Fruit fly (Drosophila melanogaster) whole organism, embryonic: ENCODE results near the gene CG10431.
A peak's percentile ranks its signal among the peaks of the same experiment; 100 is the strongest.

Source experiments
- Bgb ChIP-seq: fragments of 200-800 bp; sonication (Bioruptor generic); IDR thresholded peaks from 2 replicates; pipeline ENCODE4 v1.3.6; 2022; ENCODE audit warnings: missing biosample characterization, missing genetic modification characterization; ENCODE audit not compliant: partially characterized antibody
- CG10321 ChIP-seq: fragments of 200-800 bp; sonication (Bioruptor generic); IDR thresholded peaks from 2 replicates; pipeline ENCODE4 v1.3.6; 2022; ENCODE audit warnings: missing biosample characterization, missing genetic modification characterization
- CG11247 ChIP-seq: fragments of 200-800 bp; sonication (Bioruptor generic); IDR thresholded peaks from 2 replicates; pipeline ENCODE4 v1.3.6; 2022; ENCODE audit warnings: missing biosample characterization, missing genetic modification characterization
- CG13894 ChIP-seq: fragments of 200-800 bp; sonication (Bioruptor generic); optimal IDR thresholded peaks from 3 replicates; lab custom pipeline; 2018; ENCODE audit warnings: missing biosample characterization, mild to moderate bottlenecking, missing genetic modification characterization, moderate library complexity
- CG4360 ChIP-seq: fragments of 200-800 bp; sonication (Bioruptor generic); IDR thresholded peaks from 2 replicates; pipeline ENCODE4 v1.3.6; 2022; ENCODE audit warnings: missing biosample characterization, missing genetic modification characterization
- CG43689 ChIP-seq: fragments of 200-800 bp; sonication (Bioruptor generic); IDR thresholded peaks from 2 replicates; pipeline ENCODE4 v1.3.6; 2022; ENCODE audit warnings: missing biosample characterization, missing genetic modification characterization
- CG6175 ChIP-seq: fragments of 200-800 bp; sonication (Bioruptor generic); IDR thresholded peaks from 3 replicates; pipeline ENCODE4 v1.3.6; 2022; ENCODE audit warnings: missing biosample characterization, missing genetic modification characterization
- CG7357 ChIP-seq: fragments of 200-800 bp; sonication (Bioruptor generic); IDR thresholded peaks from 3 replicates; pipeline ENCODE4 v1.3.6; 2022; ENCODE audit warnings: missing biosample characterization, missing genetic modification characterization
- CG7963 ChIP-seq: fragments of 200-800 bp; sonication (Bioruptor generic); IDR thresholded peaks from 3 replicates; pipeline ENCODE4 v1.3.6; 2022; ENCODE audit warnings: missing biosample characterization, missing genetic modification characterization; ENCODE audit not compliant: partially characterized antibody
- CG8478 ChIP-seq: fragments of >200 bp; optimal IDR thresholded peaks from 2 replicates; lab custom pipeline; 2018
- Dref ChIP-seq: fragments of 200-800 bp; sonication (Bioruptor generic); IDR thresholded peaks from 2 replicates; pipeline ENCODE4 v1.3.6; 2022; ENCODE audit warnings: missing biosample characterization, missing genetic modification characterization
- inv ChIP-seq: fragments of 200-800 bp; sonication (Bioruptor generic); IDR thresholded peaks from 2 replicates; pipeline ENCODE4 v1.3.6; 2022; ENCODE audit warnings: missing biosample characterization, missing genetic modification characterization; ENCODE audit not compliant: partially characterized antibody
- mirr ChIP-seq: fragments of 200-800 bp; sonication (Bioruptor generic); optimal IDR thresholded peaks from 3 replicates; lab custom pipeline; 2018; ENCODE audit warnings: missing biosample characterization, mild to moderate bottlenecking, missing genetic modification characterization
- ranshi ChIP-seq: fragments of 200-800 bp; sonication (Bioruptor generic); IDR thresholded peaks from 2 replicates; pipeline ENCODE4 v1.3.6; 2022; ENCODE audit warnings: missing biosample characterization, missing genetic modification characterization
- scrt ChIP-seq: fragments of 200-800 bp; sonication (Bioruptor generic); optimal IDR thresholded peaks from 2 replicates; lab custom pipeline; 2018; ENCODE audit warnings: missing biosample characterization, mild to moderate bottlenecking, missing genetic modification characterization, moderate library complexity

Gene CG10431

DNA sequence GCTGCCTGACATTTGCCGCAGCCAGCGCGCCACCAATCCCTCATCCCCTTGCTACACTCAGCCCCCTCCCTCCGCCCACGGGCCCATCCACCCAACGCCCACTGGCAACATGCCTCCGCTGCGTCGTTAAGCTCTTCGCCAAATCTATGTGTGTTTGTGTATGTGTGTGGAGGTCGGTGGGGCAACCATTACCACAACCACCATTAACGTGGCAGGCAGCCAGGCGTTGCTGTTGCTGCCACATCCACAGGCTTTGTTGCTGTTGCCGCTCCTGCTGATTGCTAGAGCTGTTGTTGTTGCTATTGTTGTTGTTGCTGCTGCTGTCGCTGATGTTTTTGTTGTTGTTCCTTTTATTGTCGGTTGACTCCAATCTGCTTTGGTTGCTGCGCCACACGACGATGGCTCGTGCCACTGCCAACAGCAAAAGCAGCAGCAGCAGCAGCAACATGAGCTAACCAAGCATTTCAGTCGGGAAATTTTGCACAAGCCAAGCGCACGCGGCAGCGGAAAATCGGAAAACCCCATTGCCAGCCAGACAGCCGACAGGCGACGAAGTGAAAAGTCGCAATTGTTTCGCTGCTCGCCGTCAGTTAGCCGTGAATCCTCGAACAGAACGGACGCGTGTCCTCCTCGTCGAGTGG lies 52.9 kb downstream of the CG10431 start, which contains the start of gene Sidpn (continued):
- TF ChIP-seq ranshi (GFP tag; lab: Robert Waterston, UW) (0 out of 2 replicates have a peak, but pooled peaks have one; percentile 16), CG10321 (GFP tag; lab: Robert Waterston, UW) (no peak), CG7963 (GFP tag; lab: Robert Waterston, UW) (no peak), CG4360 (GFP tag; lab: Robert Waterston, UW) (peak; percentile 48; the same call in 1 of the 2 replicates), CG43689 (GFP tag; lab: Robert Waterston, UW) (no peak), CG13894 (tag; lab: Kevin White, UChicago) (peak; percentile 19), CG7357 (GFP tag; lab: Robert Waterston, UW) (no peak), CG11247 (peak; percentile 18; the same call in 1 of the 2 replicates), Bgb (no peak; the same call in 1 of the 2 replicates), inv (GFP tag; lab: Robert Waterston, UW) (no peak), scrt (GFP tag; lab: Kevin White, UChicago) (peak; percentile 40), Dref (GFP tag; lab: Robert Waterston, UW) (no peak), mirr (GFP tag; lab: Kevin White, UChicago) (peak; percentile 47), CG8478 (peak; percentile 60), CG6175 (GFP tag; lab: Robert Waterston, UW) (0 out of 3 replicates have a peak, but pooled peaks have one; percentile 12)
